Fruit fly (Drosophila melanogaster) whole organism, adult: ENCODE measurements around the gene CG14710.
A peak's percentile ranks its signal among the peaks of the same experiment; 100 is the strongest.

Source experiments
- CG11617 ChIP-seq: fragments of 200-800 bp; sonication (Bioruptor generic); optimal IDR thresholded peaks from 2 replicates; lab custom pipeline; 2017; ENCODE audit warnings: mild to moderate bottlenecking, missing biosample characterization, missing genetic modification reagents, missing genetic modification characterization
- CG12768 ChIP-seq: fragments of 200-800 bp; sonication (Bioruptor generic); optimal IDR thresholded peaks from 2 replicates; lab custom pipeline; 2017; ENCODE audit warnings: missing biosample characterization, missing genetic modification characterization, mild to moderate bottlenecking, moderate library complexity, missing genetic modification reagents
- CG14711 ChIP-seq: fragments of 200-800 bp; sonication (Bioruptor generic); optimal IDR thresholded peaks from 2 replicates; lab custom pipeline; 2018; ENCODE audit warnings: missing biosample characterization, mild to moderate bottlenecking, missing genetic modification characterization, moderate library complexity
- CG1620 ChIP-seq: fragments of 200-800 bp; sonication (Bioruptor generic); optimal IDR thresholded peaks from 2 replicates; lab custom pipeline; 2016; ENCODE audit warnings: missing biosample characterization, missing genetic modification characterization
- CG33017 ChIP-seq: fragments of 200-800 bp; sonication (Bioruptor generic); optimal IDR thresholded peaks from 2 replicates; lab custom pipeline; 2018; ENCODE audit warnings: missing biosample characterization, mild to moderate bottlenecking, missing genetic modification characterization, moderate library complexity
- CG5204 ChIP-seq: fragments of 200-800 bp; sonication (Bioruptor generic); optimal IDR thresholded peaks from 2 replicates; lab custom pipeline; 2016; ENCODE audit warnings: missing biosample characterization, missing genetic modification characterization
- CG7045 ChIP-seq: fragments of 200-800 bp; sonication (Bioruptor generic); optimal IDR thresholded peaks from 2 replicates; lab custom pipeline; 2017; ENCODE audit warnings: missing biosample characterization, mild to moderate bottlenecking, missing genetic modification characterization
- CG7101 ChIP-seq: fragments of 200-800 bp; sonication (Bioruptor generic); optimal IDR thresholded peaks from 2 replicates; lab custom pipeline; 2018; ENCODE audit warnings: missing biosample characterization, mild to moderate bottlenecking, missing genetic modification characterization, moderate library complexity
- Clk ChIP-seq: fragments of 200-800 bp; sonication (Bioruptor generic); optimal IDR thresholded peaks from 2 replicates; lab custom pipeline; 2017; ENCODE audit warnings: missing biosample characterization, missing genetic modification characterization
- Crg-1 ChIP-seq: fragments of 200-800 bp; sonication (Bioruptor generic); optimal IDR thresholded peaks from 2 replicates; lab custom pipeline; 2016; ENCODE audit warnings: missing biosample characterization, missing genetic modification characterization
- Hr96 ChIP-seq: fragments of 200-800 bp; sonication (Bioruptor generic); optimal IDR thresholded peaks from 2 replicates; lab custom pipeline; 2016; ENCODE audit warnings: missing biosample characterization, missing genetic modification characterization
- Mnt ChIP-seq: fragments of 200-800 bp; sonication (Bioruptor generic); optimal IDR thresholded peaks from 2 replicates; lab custom pipeline; 2016; ENCODE audit warnings: missing biosample characterization, mild to moderate bottlenecking, missing genetic modification characterization
- bab1 ChIP-seq: fragments of 200-800 bp; sonication (Bioruptor generic); optimal IDR thresholded peaks from 3 replicates; lab custom pipeline; 2019; ENCODE audit warnings: missing biosample characterization, mild to moderate bottlenecking, missing genetic modification characterization, moderate library complexity
- cic ChIP-seq: fragments of 200-800 bp; sonication (Bioruptor generic); optimal IDR thresholded peaks from 2 replicates; lab custom pipeline; 2017; ENCODE audit warnings: missing biosample characterization, mild to moderate bottlenecking, missing genetic modification characterization, moderate library complexity
- cnc ChIP-seq, 2 experiments: fragments of >200 bp; optimal IDR thresholded peaks; 2 replicates each; lab custom pipeline; 2017
- ovo ChIP-seq: fragments of 200-800 bp; sonication (Bioruptor generic); optimal IDR thresholded peaks from 2 replicates; lab custom pipeline; 2016; ENCODE audit warnings: missing biosample characterization, missing genetic modification characterization
- pad ChIP-seq: fragments of 200-800 bp; sonication (Bioruptor generic); optimal IDR thresholded peaks from 3 replicates; lab custom pipeline; 2017; ENCODE audit warnings: missing biosample characterization, missing genetic modification characterization, mild to moderate bottlenecking, moderate library complexity, missing genetic modification reagents
- tj ChIP-seq: fragments of 200-800 bp; sonication (Bioruptor generic); optimal IDR thresholded peaks from 3 replicates; lab custom pipeline; 2017; ENCODE audit warnings: missing biosample characterization, mild to moderate bottlenecking, missing genetic modification characterization, moderate library complexity

The CG14710 gene

DNA sequence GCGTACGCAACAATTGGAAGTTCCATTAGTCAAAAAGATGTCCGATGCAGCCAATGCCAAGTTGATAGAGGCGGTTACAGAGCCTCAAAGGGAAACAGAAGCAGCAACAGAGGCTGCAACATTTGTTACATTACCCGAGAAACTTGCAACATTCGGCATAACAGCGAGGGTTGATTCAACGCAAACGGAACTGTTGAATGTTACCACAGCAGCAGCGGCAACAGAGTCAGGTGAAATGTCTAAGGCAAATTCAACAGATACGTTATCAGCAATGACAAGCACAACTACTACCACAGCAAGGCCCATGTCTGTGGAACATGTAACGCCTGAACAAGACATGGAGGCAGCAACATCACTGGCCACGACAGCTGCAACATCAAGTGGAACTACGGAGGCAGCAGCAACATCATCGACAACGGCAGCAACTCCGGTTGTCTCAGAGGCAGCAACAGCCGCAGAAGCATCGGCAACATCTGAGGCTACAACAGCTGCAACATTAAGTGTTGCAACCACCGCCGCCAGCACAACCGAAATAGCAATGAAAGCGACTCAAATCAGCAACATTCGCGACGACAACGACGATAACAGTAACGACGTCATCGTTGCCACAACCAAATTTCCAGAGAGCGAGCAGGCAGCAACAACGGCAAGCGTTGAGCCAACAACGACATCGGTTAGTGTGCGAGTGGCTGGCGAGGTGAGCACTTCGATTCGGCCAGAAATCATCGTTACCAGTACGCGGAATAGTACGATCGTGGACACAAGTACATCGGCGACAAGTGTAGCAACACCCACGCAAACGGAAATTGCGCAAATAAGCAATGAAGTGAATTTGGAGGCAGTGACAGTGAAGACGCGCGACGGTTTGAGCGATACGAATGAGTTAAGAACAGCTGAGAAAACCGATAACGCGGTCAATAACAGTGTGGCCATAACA lies 49.4 kb downstream of the CG14710 start:
- TF ChIP-seq bab1 (GFP tag; lab: Kevin White, UChicago) (peak; percentile 2), CG11617 (GFP tag; lab: Kevin White, UChicago) (no peak)

- no peak for TF ChIP-seq CG7101 (tag; lab: Kevin White, UChicago)
- no peak for TF ChIP-seq ovo (GFP tag; lab: Kevin White, UChicago)
- no peak for TF ChIP-seq CG7045 (GFP tag; lab: Kevin White, UChicago)
- TF ChIP-seq CG14711 (tag; lab: Kevin White, UChicago) = no peak
- no peak for TF ChIP-seq Hr96 (GFP tag; lab: Kevin White, UChicago)
- TF ChIP-seq Clk (GFP tag; lab: Kevin White, UChicago) = no peak
- TF ChIP-seq Mnt (GFP tag; lab: Kevin White, UChicago) = no peak
Observed at dm6 chr3R:11669954-11670347, 50.1 kb downstream of the CG14710 start.

- TF ChIP-seq CG11617 (GFP tag; lab: Kevin White, UChicago) = no peak
- no peak for TF ChIP-seq cic
- TF ChIP-seq Crg-1 (GFP tag; lab: Kevin White, UChicago) = no peak
- TF ChIP-seq Mnt (GFP tag; lab: Kevin White, UChicago) = no peak
- TF ChIP-seq CG1620 = no peak
- no peak for TF ChIP-seq cnc (optimal IDR thresholded peaks at IDR 0.05; lab: Kevin White, UChicago)
- no peak for TF ChIP-seq Hr96 (GFP tag; lab: Kevin White, UChicago)
- no peak for TF ChIP-seq CG14711 (tag; lab: Kevin White, UChicago)
- TF ChIP-seq CG5204 (GFP tag; lab: Kevin White, UChicago) = no peak
- no peak for TF ChIP-seq tj (GFP tag; lab: Kevin White, UChicago)
- no peak for TF ChIP-seq ovo (GFP tag; lab: Kevin White, UChicago)
- no peak for TF ChIP-seq pad (GFP tag; lab: Kevin White, UChicago)
- TF ChIP-seq CG7101 (tag; lab: Kevin White, UChicago) = no peak
- TF ChIP-seq CG33017 = no peak
- no peak for TF ChIP-seq CG12768 (GFP tag; lab: Kevin White, UChicago)
- no peak for TF ChIP-seq bab1 (GFP tag; lab: Kevin White, UChicago)
- no peak for TF ChIP-seq Clk (GFP tag; lab: Kevin White, UChicago)
Observed at dm6 chr3R:11670888-11671287, 51.0 kb downstream of the CG14710 start.
